Worm (Caenorhabditis elegans): ENCODE measurements around the gene irld-63.
A peak's percentile ranks its signal among the peaks of the same experiment; 100 is the strongest.

irld-63 gene

DNA sequence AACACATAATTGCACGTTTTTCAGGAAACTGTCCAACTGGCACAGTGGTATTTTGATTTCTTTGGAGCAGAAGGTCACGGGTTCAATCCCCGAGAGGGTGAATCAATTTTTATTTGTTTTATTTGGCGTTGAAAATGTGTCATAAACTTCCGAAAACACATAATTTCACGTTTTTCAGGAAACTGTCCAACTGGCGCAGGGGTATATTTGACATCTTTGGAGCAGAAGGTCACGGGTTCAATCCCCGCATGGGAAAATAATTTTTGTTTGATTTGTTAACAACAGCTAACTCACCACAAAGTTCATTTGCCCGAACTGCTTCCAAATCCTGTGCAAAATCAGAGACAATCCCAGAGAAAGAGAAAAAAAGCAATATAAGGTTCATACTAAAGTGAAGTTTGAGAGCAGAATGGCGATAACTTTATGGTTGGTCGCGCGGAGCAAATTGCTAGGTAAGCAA is 25.2 kb downstream of the irld-63 start, which contains the start of gene irld-48:
irld-48 (plus strand) TSS at position 410 of the 460 bp plus-strand sequence.
- TF ChIP-seq peb-1 (tag; optimal IDR thresholded peaks at IDR 0.05), result no peak
- no peak for TF ChIP-seq nhr-21 (tag; optimal IDR thresholded peaks at IDR 0.05)
- TF ChIP-seq unc-62 (GFP tag; optimal IDR thresholded peaks at IDR 0.05), result no peak
- no peak for TF ChIP-seq C34F6.9 (tag; optimal IDR thresholded peaks at IDR 0.05)
- no peak for TF ChIP-seq lin-39 (tag; optimal IDR thresholded peaks at IDR 0.05)
- no peak for TF ChIP-seq crh-2 (tag; optimal IDR thresholded peaks at IDR 0.05)
- no peak for TF ChIP-seq ZK546.5 (tag; optimal IDR thresholded peaks at IDR 0.05)
- no peak for TF ChIP-seq dmd-4 (tag; optimal IDR thresholded peaks at IDR 0.05)
- no peak for TF ChIP-seq F13H6.1 (tag; optimal IDR thresholded peaks at IDR 0.05)
- no peak for TF ChIP-seq fos-1 (tag; optimal IDR thresholded peaks at IDR 0.05)
- TF ChIP-seq alr-1 (tag; optimal IDR thresholded peaks at IDR 0.05), result no peak
- TF ChIP-seq skn-1 (tag; optimal IDR thresholded peaks at IDR 0.05), result no peak

DNA sequence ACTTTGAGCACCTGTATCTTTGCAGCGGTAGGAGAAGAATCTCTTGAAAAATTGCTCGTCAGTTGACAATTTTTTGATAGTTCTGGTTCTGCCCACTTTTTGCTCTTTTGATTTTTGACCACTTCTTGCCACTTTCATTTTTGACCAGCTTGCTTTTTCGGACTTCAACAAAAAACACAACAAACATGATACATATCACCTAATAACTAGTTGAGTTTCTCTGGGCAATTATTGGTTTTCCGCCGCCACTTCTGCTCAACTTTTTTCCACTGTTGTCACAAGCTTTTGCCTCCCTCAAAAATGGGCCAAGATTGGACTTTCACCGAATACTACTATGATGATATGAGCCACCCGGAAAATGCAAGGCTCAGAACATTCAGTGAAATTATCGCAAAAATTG is 27.8 kb downstream of the irld-63 start, which contains the start of gene srw-60:
srw-60 (plus strand) TSS at position 301 of the 400 bp plus-strand sequence.
- TF ChIP-seq lin-39 (tag; optimal IDR thresholded peaks at IDR 0.05), result no peak
- TF ChIP-seq C34F6.9 (tag; optimal IDR thresholded peaks at IDR 0.05), result no peak
- no peak for TF ChIP-seq nhr-237 (tag; optimal IDR thresholded peaks at IDR 0.05)
- TF ChIP-seq skn-1 (tag; optimal IDR thresholded peaks at IDR 0.05), result no peak
- TF ChIP-seq aly-2 (tag; optimal IDR thresholded peaks at IDR 0.05), result no peak
- TF ChIP-seq nhr-12 (tag; optimal IDR thresholded peaks at IDR 0.05), result no peak
- no peak for TF ChIP-seq ZK546.5 (tag; optimal IDR thresholded peaks at IDR 0.05)

DNA sequence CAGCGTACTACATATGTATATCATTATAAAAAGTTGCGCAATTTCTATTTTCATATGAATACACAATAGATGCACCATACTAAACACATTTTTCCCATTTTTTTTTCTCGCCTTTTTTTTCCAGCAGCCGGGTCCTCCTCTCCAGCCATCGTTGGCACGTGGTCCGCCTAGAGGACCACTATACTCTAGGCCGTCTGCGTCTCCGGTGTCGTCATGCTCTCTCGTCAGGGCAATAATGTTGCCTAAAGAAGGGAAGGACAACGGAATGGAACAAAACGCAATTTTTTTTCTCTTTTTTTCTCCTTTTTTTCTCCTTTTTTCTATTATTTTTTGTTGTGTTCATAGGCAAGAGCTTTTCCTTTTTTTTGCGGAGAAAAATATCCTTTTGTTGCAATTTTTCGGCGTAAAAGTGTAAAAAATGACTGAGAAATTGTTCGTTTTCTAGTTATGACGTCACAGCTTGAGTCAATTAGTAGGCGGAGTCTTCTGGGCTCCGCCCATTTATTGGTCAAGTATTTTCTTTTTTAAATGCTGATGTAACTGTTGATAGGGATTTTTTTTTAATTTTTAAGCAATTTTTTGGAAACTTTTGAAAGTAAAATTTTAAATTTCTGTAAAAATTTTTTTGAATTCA is 32.1 kb downstream of the irld-63 start:
- TF ChIP-seq nhr-77 (tag; optimal IDR thresholded peaks at IDR 0.05), result no peak
- TF ChIP-seq nhr-129 (tag; optimal IDR thresholded peaks at IDR 0.05), result no peak
- no peak for TF ChIP-seq nhr-25 (tag; optimal IDR thresholded peaks at IDR 0.05)
- TF ChIP-seq mbf-1 (tag; optimal IDR thresholded peaks at IDR 0.05), result no peak
- peak; percentile 97 to 98 for TF ChIP-seq mdl-1 (tag; optimal IDR thresholded peaks at IDR 0.05)
- no peak for TF ChIP-seq nhr-10 (tag; optimal IDR thresholded peaks at IDR 0.05)
- no peak for TF ChIP-seq R02D3.7 (tag; optimal IDR thresholded peaks at IDR 0.05)
- no peak for TF ChIP-seq unc-62 (GFP tag; optimal IDR thresholded peaks at IDR 0.05)
- no peak for TF ChIP-seq blmp-1 (tag; optimal IDR thresholded peaks at IDR 0.05; ENCODE audit: insufficient read depth)
- no peak for TF ChIP-seq ceh-82 (tag; optimal IDR thresholded peaks at IDR 0.05)
- peak; percentile 7 for TF ChIP-seq lin-11 (tag; optimal IDR thresholded peaks at IDR 0.05)
- TF ChIP-seq lsy-2 (tag; optimal IDR thresholded peaks at IDR 0.05), result no peak
- no peak for TF ChIP-seq nhr-23 (tag; optimal IDR thresholded peaks at IDR 0.05)
- TF ChIP-seq ztf-11 (tag; optimal IDR thresholded peaks at IDR 0.05), result no peak
- no peak for TF ChIP-seq snpc-4 (tag; optimal IDR thresholded peaks at IDR 0.05)
- no peak for TF ChIP-seq sem-4 (tag; optimal IDR thresholded peaks at IDR 0.05)
- TF ChIP-seq sma-3 (GFP tag; optimal IDR thresholded peaks at IDR 0.05), result no peak
- TF ChIP-seq fos-1 (tag; optimal IDR thresholded peaks at IDR 0.05), result no peak
- peak; percentile 46 for TF ChIP-seq Y55F3AM.14 (GFP tag; optimal IDR thresholded peaks at IDR 0.05)
- no peak for TF ChIP-seq peb-1 (tag; optimal IDR thresholded peaks at IDR 0.05)
- TF ChIP-seq dmd-4 (tag; optimal IDR thresholded peaks at IDR 0.05), result no peak
- no peak for TF ChIP-seq ZK546.5 (tag; optimal IDR thresholded peaks at IDR 0.05)
- TF ChIP-seq sma-9 (GFP tag; optimal IDR thresholded peaks at IDR 0.05), result peak; percentile 79
- no peak for TF ChIP-seq sma-9 (tag; optimal IDR thresholded peaks at IDR 0.05)
- TF ChIP-seq mab-5 (tag; optimal IDR thresholded peaks at IDR 0.05), result peak; percentile 31
- no peak for TF ChIP-seq egl-27 (tag; optimal IDR thresholded peaks at IDR 0.05)
- TF ChIP-seq C34F6.9 (tag; optimal IDR thresholded peaks at IDR 0.05), result peak; percentile 41
- no peak for TF ChIP-seq ama-1 (optimal IDR thresholded peaks at IDR 0.05)
- TF ChIP-seq elt-3 (tag; optimal IDR thresholded peaks at IDR 0.05), result no peak
- peak; percentile 47 for TF ChIP-seq unc-55 (GFP tag; optimal IDR thresholded peaks at IDR 0.05)
- no peak for TF ChIP-seq nhr-11 (tag; optimal IDR thresholded peaks at IDR 0.05)
- TF ChIP-seq skn-1 (tag; optimal IDR thresholded peaks at IDR 0.05), result no peak
- no peak for TF ChIP-seq ztf-4 (tag; optimal IDR thresholded peaks at IDR 0.05)
- no peak for TF ChIP-seq aly-2 (tag; optimal IDR thresholded peaks at IDR 0.05)
- peak; percentile 81 for TF ChIP-seq zag-1 (tag; optimal IDR thresholded peaks at IDR 0.05)
- no peak for TF ChIP-seq elt-1 (tag; optimal IDR thresholded peaks at IDR 0.05)
- TF ChIP-seq nhr-21 (tag; optimal IDR thresholded peaks at IDR 0.05), result no peak
- no peak for TF ChIP-seq unc-39 (tag; optimal IDR thresholded peaks at IDR 0.05)
- TF ChIP-seq nhr-6 (tag; optimal IDR thresholded peaks at IDR 0.05), result no peak
- peak; percentile 40 for TF ChIP-seq crh-2 (tag; optimal IDR thresholded peaks at IDR 0.05)
- TF ChIP-seq ceh-16 (tag; optimal IDR thresholded peaks at IDR 0.05), result no peak
- no peak for TF ChIP-seq gmeb-1 (tag; optimal IDR thresholded peaks at IDR 0.05)
- TF ChIP-seq nhr-12 (tag; optimal IDR thresholded peaks at IDR 0.05), result no peak
- TF ChIP-seq F13H6.1 (tag; optimal IDR thresholded peaks at IDR 0.05), result peak; percentile 57
- no peak for TF ChIP-seq nhr-237 (tag; optimal IDR thresholded peaks at IDR 0.05)
- no peak for TF ChIP-seq lin-39 (tag; optimal IDR thresholded peaks at IDR 0.05)
- TF ChIP-seq lin-13 (GFP tag; optimal IDR thresholded peaks at IDR 0.05), result no peak

Measured in whole organism, L2 larva.